Fruit fly (Drosophila melanogaster) whole organism, embryonic: ENCODE data around the gene Cp190.

Source experiments
- Bteb2 ChIP-seq: fragments of 200-800 bp; sonication (Bioruptor generic); optimal IDR thresholded peaks from 2 replicates; lab custom pipeline; 2016; ENCODE audit warnings: missing biosample characterization, missing genetic modification characterization
- CG10267 ChIP-seq: fragments of 200-800 bp; sonication (Bioruptor generic); optimal IDR thresholded peaks from 2 replicates; lab custom pipeline; 2018; ENCODE audit warnings: missing biosample characterization, mild to moderate bottlenecking, missing genetic modification characterization, moderate library complexity
- CG10431 ChIP-seq: fragments of 200-800 bp; sonication (Bioruptor generic); optimal IDR thresholded peaks from 3 replicates; lab custom pipeline; 2018; ENCODE audit warnings: missing biosample characterization, mild to moderate bottlenecking, missing genetic modification characterization
- CG10543 ChIP-seq: fragments of 200-800 bp; sonication (Bioruptor generic); optimal IDR thresholded peaks from 3 replicates; lab custom pipeline; 2017; ENCODE audit warnings: missing biosample characterization, mild to moderate bottlenecking, missing genetic modification characterization, moderate library complexity
- CG12299 ChIP-seq: fragments of 200-800 bp; sonication (Bioruptor generic); optimal IDR thresholded peaks from 2 replicates; lab custom pipeline; 2018; ENCODE audit warnings: missing biosample characterization, mild to moderate bottlenecking, missing genetic modification characterization
- CG12391 ChIP-seq: fragments of 200-800 bp; sonication (Bioruptor generic); optimal IDR thresholded peaks from 3 replicates; lab custom pipeline; 2018; ENCODE audit warnings: missing biosample characterization, mild to moderate bottlenecking, missing genetic modification characterization, moderate library complexity
- CG12744 ChIP-seq: fragments of 200-800 bp; sonication (Bioruptor generic); optimal IDR thresholded peaks from 2 replicates; lab custom pipeline; 2016; ENCODE audit warnings: missing biosample characterization, missing genetic modification characterization
- CG13287 ChIP-seq: fragments of 200-800 bp; sonication (Bioruptor generic); IDR thresholded peaks from 2 replicates; pipeline ENCODE4 v1.3.6; 2022; ENCODE audit warnings: missing biosample characterization, missing genetic modification characterization; ENCODE audit not compliant: partially characterized antibody
- CG13894 ChIP-seq: fragments of 200-800 bp; sonication (Bioruptor generic); optimal IDR thresholded peaks from 3 replicates; lab custom pipeline; 2018; ENCODE audit warnings: missing biosample characterization, mild to moderate bottlenecking, missing genetic modification characterization, moderate library complexity
- CG17186 ChIP-seq: fragments of 200-800 bp; sonication (Bioruptor generic); optimal IDR thresholded peaks from 3 replicates; lab custom pipeline; 2017; ENCODE audit warnings: missing biosample characterization, missing genetic modification reagents, missing genetic modification characterization
- CG17328 ChIP-seq: fragments of 200-800 bp; sonication (Bioruptor generic); IDR thresholded peaks from 2 replicates; pipeline ENCODE4 v1.3.6; 2022; ENCODE audit warnings: missing biosample characterization, missing genetic modification characterization
- CG34224 ChIP-seq: fragments of 200-800 bp; sonication (Bioruptor generic); IDR thresholded peaks from 3 replicates; pipeline ENCODE4 v1.3.6; 2022; ENCODE audit warnings: missing biosample characterization, missing genetic modification characterization; ENCODE audit not compliant: partially characterized antibody
- CG3847 ChIP-seq: fragments of 200-800 bp; sonication (Bioruptor generic); IDR thresholded peaks from 2 replicates; pipeline ENCODE4 v1.3.6; 2022; ENCODE audit warnings: missing biosample characterization, missing genetic modification characterization
- CG4617 ChIP-seq: fragments of 200-800 bp; sonication (Bioruptor generic); optimal IDR thresholded peaks from 3 replicates; lab custom pipeline; 2016; ENCODE audit warnings: missing biosample characterization, missing genetic modification characterization, borderline replicate concordance
- CG7372 ChIP-seq: fragments of 200-800 bp; sonication (Bioruptor generic); IDR thresholded peaks from 2 replicates; pipeline ENCODE4 v1.3.6; 2022; ENCODE audit warnings: missing biosample characterization, missing genetic modification characterization
- CG8765 ChIP-seq: fragments of 200-800 bp; sonication (Bioruptor generic); IDR thresholded peaks from 2 replicates; pipeline ENCODE4 v1.3.6; 2022; ENCODE audit warnings: missing biosample characterization, missing genetic modification characterization
- CG9817 ChIP-seq: fragments of 200-800 bp; sonication (Bioruptor generic); optimal IDR thresholded peaks from 2 replicates; lab custom pipeline; 2018; ENCODE audit warnings: missing biosample characterization, mild to moderate bottlenecking, missing genetic modification characterization, moderate library complexity
- CG9932 ChIP-seq: fragments of 200-800 bp; sonication (Bioruptor generic); IDR thresholded peaks from 2 replicates; pipeline ENCODE4 v1.3.6; 2022; ENCODE audit warnings: missing biosample characterization, missing genetic modification characterization
- Camta ChIP-seq: fragments of 200-800 bp; sonication (Bioruptor generic); optimal IDR thresholded peaks from 2 replicates; lab custom pipeline; 2016; ENCODE audit warnings: missing biosample characterization, missing genetic modification characterization
- CkIIα-i1 ChIP-seq: fragments of 200-800 bp; sonication (Bioruptor generic); IDR thresholded peaks from 2 replicates; pipeline ENCODE4 v1.3.6; 2022; ENCODE audit warnings: missing biosample characterization, missing genetic modification characterization
- Dip2 ChIP-seq: fragments of 200-800 bp; sonication (Bioruptor generic); IDR thresholded peaks from 2 replicates; pipeline ENCODE4 v1.3.6; 2022; ENCODE audit warnings: missing biosample characterization, missing genetic modification characterization
- Dp ChIP-seq: fragments of 200-800 bp; sonication (Bioruptor generic); optimal IDR thresholded peaks from 2 replicates; lab custom pipeline; 2018; ENCODE audit warnings: missing biosample characterization, mild to moderate bottlenecking, missing genetic modification characterization, moderate library complexity
- Gug ChIP-seq: fragments of 200-800 bp; sonication (Bioruptor generic); IDR thresholded peaks from 4 replicates; pipeline ENCODE4 v1.3.6; 2022; ENCODE audit warnings: missing biosample characterization, missing genetic modification characterization
- HLH4C ChIP-seq: fragments of 200-800 bp; sonication (Bioruptor generic); IDR thresholded peaks from 3 replicates; pipeline ENCODE4 v1.3.6; 2022; ENCODE audit warnings: missing biosample characterization, missing genetic modification characterization; ENCODE audit not compliant: partially characterized antibody
- HmgZ ChIP-seq: fragments of 200-800 bp; sonication (Bioruptor generic); optimal IDR thresholded peaks from 2 replicates; lab custom pipeline; 2018; ENCODE audit warnings: missing biosample characterization, mild to moderate bottlenecking, missing genetic modification characterization
- Kr ChIP-seq: fragments of 200-800 bp; sonication (Bioruptor generic); optimal IDR thresholded peaks from 2 replicates; lab custom pipeline; 2017; ENCODE audit warnings: missing biosample characterization, mild to moderate bottlenecking, missing genetic modification characterization
- MBD-R2 ChIP-seq: fragments of 200-800 bp; sonication (Bioruptor generic); IDR thresholded peaks from 2 replicates; pipeline ENCODE4 v1.3.6; 2022; ENCODE audit warnings: missing biosample characterization, missing genetic modification characterization
- NFAT ChIP-seq: fragments of 200-800 bp; sonication (Bioruptor generic); IDR thresholded peaks from 2 replicates; pipeline ENCODE4 v1.3.6; 2022; ENCODE audit warnings: missing biosample characterization, missing genetic modification characterization
- Opbp ChIP-seq: fragments of 200-800 bp; sonication (Bioruptor generic); IDR thresholded peaks from 3 replicates; pipeline ENCODE4 v1.3.6; 2022; ENCODE audit warnings: missing biosample characterization, missing genetic modification characterization; ENCODE audit not compliant: partially characterized antibody
- Sin3A ChIP-seq: fragments of >200 bp; optimal IDR thresholded peaks from 2 replicates; lab custom pipeline; 2018
- ato ChIP-seq: fragments of 200-800 bp; sonication (Bioruptor generic); IDR thresholded peaks from 2 replicates; pipeline ENCODE4 v1.3.6; 2022; ENCODE audit warnings: missing biosample characterization, missing genetic modification characterization; ENCODE audit not compliant: partially characterized antibody
- crol ChIP-seq: fragments of 200-800 bp; sonication (Bioruptor generic); IDR thresholded peaks from 2 replicates; pipeline ENCODE4 v1.3.6; 2022; ENCODE audit warnings: missing biosample characterization, missing genetic modification characterization
- crp ChIP-seq, 2 experiments: fragments of 200-800 bp; sonication (Bioruptor generic); optimal IDR thresholded peaks; 2 replicates in 1 of 2; 3 replicates in 1 of 2; lab custom pipeline; 2017; ENCODE audit warnings: missing biosample characterization in 2 of 2, missing genetic modification characterization in 2 of 2, mild to moderate bottlenecking in 1 of 2, moderate library complexity in 1 of 2
- hb ChIP-seq: fragments of 200-800 bp; sonication (Bioruptor generic); IDR thresholded peaks from 3 replicates; pipeline ENCODE4 v1.3.6; 2022; ENCODE audit warnings: missing biosample characterization, missing genetic modification characterization; ENCODE audit not compliant: partially characterized antibody
- hbn ChIP-seq: fragments of 200-800 bp; sonication (Bioruptor generic); IDR thresholded peaks from 2 replicates; pipeline ENCODE4 v1.3.6; 2022; ENCODE audit warnings: missing biosample characterization, missing genetic modification characterization; ENCODE audit not compliant: partially characterized antibody
- jumu ChIP-seq: fragments of 200-800 bp; sonication (Bioruptor generic); optimal IDR thresholded peaks from 3 replicates; lab custom pipeline; 2016; ENCODE audit warnings: missing biosample characterization, missing genetic modification characterization
- kah ChIP-seq: fragments of 200-800 bp; sonication (Bioruptor generic); optimal IDR thresholded peaks from 2 replicates; lab custom pipeline; 2018; ENCODE audit warnings: missing biosample characterization, mild to moderate bottlenecking, missing genetic modification characterization
- mam ChIP-seq: fragments of 200-800 bp; sonication (Bioruptor generic); optimal IDR thresholded peaks from 3 replicates; lab custom pipeline; 2016; ENCODE audit warnings: missing biosample characterization, missing genetic modification characterization
- rib ChIP-seq: fragments of 200-800 bp; sonication (Bioruptor generic); IDR thresholded peaks from 2 replicates; pipeline ENCODE4 v1.3.6; 2022; ENCODE audit warnings: missing biosample characterization, missing genetic modification characterization
- sd ChIP-seq: fragments of 200-800 bp; sonication (Bioruptor generic); optimal IDR thresholded peaks from 3 replicates; lab custom pipeline; 2018; ENCODE audit warnings: missing biosample characterization, mild to moderate bottlenecking, missing genetic modification characterization, moderate library complexity
- sima ChIP-seq: fragments of 200-800 bp; sonication (Bioruptor generic); optimal IDR thresholded peaks from 2 replicates; lab custom pipeline; 2016; ENCODE audit warnings: missing biosample characterization, missing genetic modification characterization
- sisA ChIP-seq: fragments of 200-800 bp; sonication (Bioruptor generic); IDR thresholded peaks from 2 replicates; pipeline ENCODE4 v1.3.6; 2022; ENCODE audit warnings: missing biosample characterization, missing genetic modification characterization
- tup ChIP-seq: fragments of 200-800 bp; sonication (Bioruptor generic); optimal IDR thresholded peaks from 2 replicates; lab custom pipeline; 2016; ENCODE audit warnings: missing biosample characterization, mild to moderate bottlenecking, missing genetic modification characterization, moderate library complexity
- tx ChIP-seq: fragments of 200-800 bp; sonication (Bioruptor generic); optimal IDR thresholded peaks from 2 replicates; lab custom pipeline; 2016; ENCODE audit warnings: missing biosample characterization, missing genetic modification characterization
- vfl ChIP-seq: fragments of 200-800 bp; sonication (Bioruptor generic); optimal IDR thresholded peaks from 2 replicates; lab custom pipeline; 2016; ENCODE audit warnings: missing biosample characterization, missing genetic modification characterization
- vvl ChIP-seq: fragments of 200-800 bp; sonication (Bioruptor generic); IDR thresholded peaks from 2 replicates; pipeline ENCODE4 v1.3.6; 2022; ENCODE audit warnings: missing biosample characterization, missing genetic modification characterization
- zfh1 ChIP-seq: fragments of 200-800 bp; sonication (Bioruptor generic); IDR thresholded peaks from 3 replicates; pipeline ENCODE4 v1.3.6; 2022; ENCODE audit warnings: missing biosample characterization, missing genetic modification characterization
- zfh2 ChIP-seq: fragments of 200-800 bp; sonication (Bioruptor generic); optimal IDR thresholded peaks from 2 replicates; lab custom pipeline; 2016; ENCODE audit warnings: missing biosample characterization, missing genetic modification characterization

Gene Cp190

dm6 chr3R:15262710-15263672, 12.1 kb downstream of the Cp190 start, which contains the start of the genes eIF2gamma and Set (continued):
- peak; percentile 96 for TF ChIP-seq CG34224
- TF ChIP-seq NFAT (GFP tag; lab: Robert Waterston, UW) = peak; percentile 66
- peak; percentile 29 for TF ChIP-seq CG10543 (GFP tag; lab: Kevin White, UChicago)
- peak; percentile 4; the same call in 1 of the 2 replicates for TF ChIP-seq CG17328 (GFP tag; lab: Robert Waterston, UW)
- TF ChIP-seq CG3847 (GFP tag; lab: Robert Waterston, UW) = peak; percentile 72
- peak; percentile 52 for TF ChIP-seq vvl (GFP tag; lab: Robert Waterston, UW)
- TF ChIP-seq tx (GFP tag; lab: Kevin White, UChicago) = no peak
- TF ChIP-seq kah (GFP tag; lab: Kevin White, UChicago) = no peak
- peak; percentile 87 for TF ChIP-seq CG17186 (GFP tag; lab: Kevin White, UChicago)
- peak; percentile 85 for TF ChIP-seq HmgZ (tag; lab: Kevin White, UChicago)
- peak; percentile 61 for TF ChIP-seq crol (GFP tag; lab: Robert Waterston, UW)
- TF ChIP-seq MBD-R2 (GFP tag; lab: Robert Waterston, UW) = peak; percentile 88
- no peak for TF ChIP-seq Kr (GFP tag; lab: Kevin White, UChicago)
- TF ChIP-seq CkIIα-i1 = no peak
- peak; percentile 22 for TF ChIP-seq CG9817 (tag; lab: Kevin White, UChicago)
- TF ChIP-seq ato (GFP tag; lab: Robert Waterston, UW) = peak; percentile 99
- peak; percentile 98 for TF ChIP-seq Opbp (GFP tag; lab: Robert Waterston, UW)
- TF ChIP-seq Bteb2 (GFP tag; lab: Kevin White, UChicago) = no peak
- peak; percentile 15 for TF ChIP-seq CG10431 (GFP tag; lab: Kevin White, UChicago)
- TF ChIP-seq CG8765 (GFP tag; lab: Robert Waterston, UW) = peak; percentile 38; the same call in 1 of the 2 replicates
- TF ChIP-seq sima (GFP tag; lab: Kevin White, UChicago) = no peak
- TF ChIP-seq sd = no peak
- TF ChIP-seq Dp = peak; percentile 69
- TF ChIP-seq Dip2 = no peak
- TF ChIP-seq CG12299 (tag; lab: Kevin White, UChicago) = no peak
- TF ChIP-seq Camta (GFP tag; lab: Kevin White, UChicago) = no peak
- peak; percentile 98 for TF ChIP-seq hb (GFP tag; lab: Robert Waterston, UW)
- TF ChIP-seq Gug (GFP tag; lab: Robert Waterston, UW) = peak; percentile 58; the same call in 1 of the 4 replicates
- TF ChIP-seq hbn (GFP tag; lab: Robert Waterston, UW) = peak; percentile 97
- TF ChIP-seq mam (GFP tag; lab: Kevin White, UChicago) = peak; percentile 58
- TF ChIP-seq CG9932 (GFP tag; lab: Robert Waterston, UW) = peak; percentile 87
- TF ChIP-seq zfh1 (GFP tag; lab: Robert Waterston, UW) = no peak
- no peak for TF ChIP-seq CG13894
- TF ChIP-seq sisA = no peak
- TF ChIP-seq rib (GFP tag; lab: Robert Waterston, UW) = no peak
- peak; percentile 22 for TF ChIP-seq CG12391 (tag; lab: Kevin White, UChicago)
- TF ChIP-seq vfl = peak; percentile 35
- TF ChIP-seq jumu (GFP tag; lab: Kevin White, UChicago) = peak; percentile 55
- peak; percentile 98 for TF ChIP-seq HLH4C (GFP tag; lab: Robert Waterston, UW)
- TF ChIP-seq tup = peak; percentile 13
- no peak for TF ChIP-seq CG12744 (GFP tag; lab: Kevin White, UChicago)
- peak; percentile 67 for TF ChIP-seq Sin3A (lab: Kevin White, UChicago)
- TF ChIP-seq zfh2 (GFP tag; lab: Kevin White, UChicago) = peak; percentile 59
- peak in 1 of 2 experiments; percentile 35 for TF ChIP-seq crp (GFP tag; optimal IDR thresholded peaks at IDR 0.05; lab: Kevin White, UChicago)
- TF ChIP-seq CG7372 = no peak
- peak; percentile 57 for TF ChIP-seq CG4617
- TF ChIP-seq CG13287 (GFP tag; lab: Robert Waterston, UW) = peak; percentile 97
- TF ChIP-seq CG10267 = peak; percentile 96
